In genomic region chrIV:1013233-1013798, ce11 we compare ENCODE assay signal across 3 worm cellular contexts.
TF ChIP-seq lines count a peak whose summit lies in the region.

No protein-coding gene starts in this region.

TF ChIP-seq in whole organism, L1 larva, 84 proteins besides CTCF, POLR2A, EP300 and RAD21:
- TF ChIP-seq nhr-85 (tag; lab: Kevin White, UChicago) (peak; percentile 61), efl-1 (optimal IDR thresholded peaks at IDR 0.05; lab: Kevin White, UChicago) (no peak), efl-1 (GFP tag; optimal IDR thresholded peaks at IDR 0.05 in 1 of 2; lab: Kevin White, UChicago) (peak in 1 of 2 experiments; percentile 74), dsc-1 (tag; optimal IDR thresholded peaks at IDR 0.05; lab: Kevin White, UChicago) (no peak), nhr-12 (tag; optimal IDR thresholded peaks at IDR 0.05; lab: Kevin White, UChicago) (no peak), egl-27 (tag; optimal IDR thresholded peaks at IDR 0.05; lab: Kevin White, UChicago) (no peak), dpl-1 (GFP tag; optimal IDR thresholded peaks at IDR 0.05; lab: Kevin White, UChicago) (no peak), jun-1 (tag; optimal IDR thresholded peaks at IDR 0.05; lab: Kevin White, UChicago) (no peak)

TF ChIP-seq in whole organism, L4 larva, 104 proteins besides CTCF, POLR2A, EP300 and RAD21:
- TF ChIP-seq aha-1 (tag; lab: Kevin White, UChicago) (peak; percentile 38), mes-2 (tag; optimal IDR thresholded peaks at IDR 0.05; lab: Kevin White, UChicago; ENCODE audit: poor library complexity, severe bottlenecking) (peak; percentile 13), nhr-76 (tag; optimal IDR thresholded peaks at IDR 0.05; lab: Kevin White, UChicago) (no peak), Y105C5A.15 (GFP tag; IDR thresholded peaks at IDR 0.05; lab: Robert Waterston, UW) (no peak), lin-15B (tag; optimal IDR thresholded peaks at IDR 0.05; lab: Kevin White, UChicago) (no peak), nhr-10 (tag; optimal IDR thresholded peaks at IDR 0.05; lab: Kevin White, UChicago) (no peak), nhr-48 (tag; optimal IDR thresholded peaks at IDR 0.05; lab: Kevin White, UChicago) (no peak), daf-12 (tag; optimal IDR thresholded peaks at IDR 0.05; lab: Kevin White, UChicago) (no peak), egl-43 (GFP tag; IDR thresholded peaks at IDR 0.05; lab: Robert Waterston, UW) (no peak), ces-1 (GFP tag; optimal IDR thresholded peaks at IDR 0.05; lab: Kevin White, UChicago) (no peak), T26A8.4 (GFP tag; IDR thresholded peaks at IDR 0.05; lab: Robert Waterston, UW) (no peak), set-16 (GFP tag; IDR thresholded peaks at IDR 0.05; lab: Robert Waterston, UW) (peak; percentile 88), ama-1 (optimal IDR thresholded peaks at IDR 0.05; lab: Kevin White, UChicago) (no peak)
TF ChIP-seq in whole organism, L4 larva: peak in this region for 3.

TF ChIP-seq in whole organism, young adult, 124 proteins besides CTCF, POLR2A, EP300 and RAD21:
- TF ChIP-seq egrh-3 (GFP tag; IDR thresholded peaks at IDR 0.05; lab: Robert Waterston, UW) (peak; percentile 40; the same call in 1 of the 2 replicates), zfh-2 (GFP tag; conservative IDR thresholded peaks at IDR 0.05; lab: Robert Waterston, UW) (peak; percentile 66), madf-3 (GFP tag; IDR thresholded peaks at IDR 0.05; lab: Robert Waterston, UW) (no peak), chd-7 (tag; optimal IDR thresholded peaks at IDR 0.05; lab: Kevin White, UChicago) (no peak)
